Worm (Caenorhabditis elegans) whole organism, dauer: ENCODE data around the gene T24F1.7.

Source experiments
- unc-62 ChIP-seq: sonication (generic microtip); optimal IDR thresholded peaks from 2 replicates; lab custom pipeline; 2017; ENCODE audit warnings: missing biosample characterization, missing genetic modification reagents, missing genetic modification characterization

T24F1.7 gene

ce11 chrII:11339507-11339906 lies 27.2 kb downstream of the T24F1.7 start, which contains the start of gene rmd-3:
Gene rmd-3 (minus strand): TSS chrII:11339607.
- no peak for TF ChIP-seq unc-62 (GFP tag; lab: Kevin White, UChicago)

- TF ChIP-seq unc-62 (GFP tag; lab: Kevin White, UChicago), result no peak
Measured at ce11 chrII:11343300-11343869, 31.1 kb downstream of the T24F1.7 start, which contains the start of gene lgc-20. Gene lgc-20 (minus strand): TSS chrII:11343610.

DNA sequence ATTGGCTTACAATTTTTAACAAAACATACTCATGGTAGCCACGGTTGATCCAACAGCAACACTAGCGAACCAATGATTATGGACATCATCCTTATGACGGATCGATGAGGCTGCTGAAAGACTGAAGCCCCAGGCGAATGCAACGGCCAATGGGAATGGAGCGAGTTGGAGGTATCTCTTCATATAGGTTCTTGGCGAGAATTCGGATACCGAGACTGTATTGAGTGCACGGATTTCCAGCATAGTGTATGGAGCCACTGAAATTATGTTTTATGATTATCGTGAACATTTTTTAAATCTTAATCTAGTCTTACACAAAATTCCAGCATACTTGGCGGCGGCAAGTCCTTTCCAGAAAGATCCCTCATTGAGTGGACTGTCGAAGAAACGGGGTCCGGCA lies 32.2 kb downstream of the T24F1.7 start:
- no peak for TF ChIP-seq unc-62 (GFP tag; lab: Kevin White, UChicago)

DNA sequence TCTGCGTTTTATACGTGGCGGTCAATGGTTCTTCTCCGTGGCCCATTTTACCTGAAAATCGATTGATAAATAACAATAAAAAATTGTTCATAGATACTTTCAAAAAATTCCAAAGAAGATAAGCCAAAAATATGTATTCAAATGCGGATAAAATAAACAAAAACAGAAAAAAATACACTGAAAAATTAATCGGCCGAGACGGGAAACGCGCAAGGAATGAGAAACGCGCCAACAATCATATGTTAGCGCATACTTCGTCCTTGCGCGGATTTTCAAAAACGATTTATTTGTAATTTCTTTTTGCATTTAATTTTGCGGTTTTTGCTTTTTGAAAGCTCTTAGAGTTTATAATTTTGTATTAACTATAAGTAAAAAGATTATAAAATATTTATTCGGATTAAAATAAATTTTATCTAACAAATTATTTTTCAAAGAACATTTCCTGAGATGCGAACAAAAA lies 33.3 kb downstream of the T24F1.7 start, which contains the start of gene nduf-11:
Gene nduf-11, minus strand, starts transcription at position 51 of the 460 bp plus-strand sequence.
- no peak for TF ChIP-seq unc-62 (GFP tag; lab: Kevin White, UChicago)

ce11 chrII:11347878-11348556 lies 35.7 kb downstream of the T24F1.7 start, which contains the start of the genes B0491.6 and pigm-1:
Gene B0491.6 (minus strand): TSS chrII:11348343.
Gene pigm-1 (plus strand): TSS chrII:11348445.
- TF ChIP-seq unc-62 (GFP tag; lab: Kevin White, UChicago), result no peak

ce11 chrII:11349892-11350291 lies 37.6 kb downstream of the T24F1.7 start, which contains the start of gene dph-5:
Gene dph-5 (plus strand): TSS chrII:11350192.
- no peak for TF ChIP-seq unc-62 (GFP tag; lab: Kevin White, UChicago)

DNA sequence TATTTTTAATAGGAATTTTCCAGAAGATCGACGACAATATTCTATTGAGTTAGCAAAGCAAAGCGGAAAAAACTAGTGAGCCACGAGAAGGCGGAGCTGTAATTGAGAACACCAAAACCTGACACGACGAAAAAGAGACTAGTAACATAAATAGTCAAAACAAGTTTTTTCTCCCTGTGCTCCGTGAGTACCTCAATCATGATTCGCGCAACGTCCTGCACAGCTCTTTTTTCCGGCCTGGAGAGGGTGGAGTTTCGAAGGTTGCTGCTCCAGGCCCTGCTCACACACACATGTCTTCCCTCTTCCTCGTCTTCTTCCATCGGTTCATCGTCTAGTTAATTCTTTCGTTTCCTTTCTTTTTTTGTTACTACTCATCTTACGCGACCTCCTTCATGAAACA lies 39.3 kb downstream of the T24F1.7 start, which contains the start of gene clh-2:
Gene clh-2, plus strand, starts transcription at position 301 of the 400 bp plus-strand sequence.
- no peak for TF ChIP-seq unc-62 (GFP tag; lab: Kevin White, UChicago)

DNA sequence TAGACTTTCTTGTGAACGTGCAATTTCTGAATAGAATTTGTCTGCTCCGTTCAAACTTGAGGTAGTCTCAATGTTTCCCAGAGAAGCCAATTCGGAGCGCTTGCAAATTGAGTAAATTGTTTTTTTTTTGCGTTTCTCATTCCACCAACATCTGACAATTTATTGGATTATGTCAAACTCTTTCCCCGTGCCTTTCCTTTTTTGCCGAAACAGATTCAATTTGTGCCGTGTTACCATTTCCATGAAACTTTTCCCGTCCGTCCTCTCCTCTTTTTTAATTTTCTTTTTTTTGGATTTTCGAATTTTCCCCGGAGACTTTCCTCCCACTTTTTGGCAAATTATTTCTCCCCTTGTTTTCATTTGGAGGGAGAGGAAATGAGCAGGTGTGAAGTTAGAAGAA lies 41.1 kb downstream of the T24F1.7 start:
- TF ChIP-seq unc-62 (GFP tag; lab: Kevin White, UChicago), result no peak

DNA sequence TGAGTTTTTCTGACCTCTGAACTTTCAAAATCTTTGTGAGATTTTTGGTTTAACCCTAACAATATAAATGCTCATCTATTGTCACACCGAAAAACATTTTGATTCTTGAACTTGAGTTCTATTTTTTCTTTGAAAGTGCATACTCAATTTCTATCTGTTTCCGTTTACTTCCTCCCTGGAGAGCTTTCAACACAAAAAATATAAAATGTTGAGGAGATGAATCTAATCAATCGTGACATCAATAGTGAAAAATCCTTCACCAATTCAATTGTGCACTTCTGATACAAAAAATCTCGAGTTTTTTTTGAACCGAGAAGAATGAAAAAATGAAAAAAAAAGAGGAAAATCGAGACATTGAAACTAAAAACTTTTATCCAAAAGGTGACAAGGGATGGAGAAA lies 49.4 kb downstream of the T24F1.7 start:
- TF ChIP-seq unc-62 (GFP tag; lab: Kevin White, UChicago), result no peak
